Fruit fly (Drosophila melanogaster) whole organism, adult: ENCODE data around the gene CG31493.

Experiments used
- CG11617 ChIP-seq: fragments of 200-800 bp; sonication (Bioruptor generic); optimal IDR thresholded peaks from 2 replicates; lab custom pipeline; 2017; ENCODE audit warnings: mild to moderate bottlenecking, missing biosample characterization, missing genetic modification reagents, missing genetic modification characterization
- CG12768 ChIP-seq: fragments of 200-800 bp; sonication (Bioruptor generic); optimal IDR thresholded peaks from 2 replicates; lab custom pipeline; 2017; ENCODE audit warnings: missing biosample characterization, missing genetic modification characterization, mild to moderate bottlenecking, moderate library complexity, missing genetic modification reagents
- CG14711 ChIP-seq: fragments of 200-800 bp; sonication (Bioruptor generic); optimal IDR thresholded peaks from 2 replicates; lab custom pipeline; 2018; ENCODE audit warnings: missing biosample characterization, mild to moderate bottlenecking, missing genetic modification characterization, moderate library complexity
- CG33017 ChIP-seq: fragments of 200-800 bp; sonication (Bioruptor generic); optimal IDR thresholded peaks from 2 replicates; lab custom pipeline; 2018; ENCODE audit warnings: missing biosample characterization, mild to moderate bottlenecking, missing genetic modification characterization, moderate library complexity
- CG7045 ChIP-seq: fragments of 200-800 bp; sonication (Bioruptor generic); optimal IDR thresholded peaks from 2 replicates; lab custom pipeline; 2017; ENCODE audit warnings: missing biosample characterization, mild to moderate bottlenecking, missing genetic modification characterization
- Clk ChIP-seq: fragments of 200-800 bp; sonication (Bioruptor generic); optimal IDR thresholded peaks from 2 replicates; lab custom pipeline; 2017; ENCODE audit warnings: missing biosample characterization, missing genetic modification characterization
- Crg-1 ChIP-seq: fragments of 200-800 bp; sonication (Bioruptor generic); optimal IDR thresholded peaks from 2 replicates; lab custom pipeline; 2016; ENCODE audit warnings: missing biosample characterization, missing genetic modification characterization
- cic ChIP-seq: fragments of 200-800 bp; sonication (Bioruptor generic); optimal IDR thresholded peaks from 2 replicates; lab custom pipeline; 2017; ENCODE audit warnings: missing biosample characterization, mild to moderate bottlenecking, missing genetic modification characterization, moderate library complexity
- cnc ChIP-seq, 2 experiments: fragments of >200 bp; optimal IDR thresholded peaks; 2 replicates each; lab custom pipeline; 2017
- kay ChIP-seq: fragments of 200-800 bp; sonication (Bioruptor generic); peaks from one replicate; lab custom pipeline; 2016; ENCODE audit warnings: missing biosample characterization, missing genetic modification characterization, borderline replicate concordance
- ovo ChIP-seq: fragments of 200-800 bp; sonication (Bioruptor generic); optimal IDR thresholded peaks from 2 replicates; lab custom pipeline; 2016; ENCODE audit warnings: missing biosample characterization, missing genetic modification characterization
- pad ChIP-seq: fragments of 200-800 bp; sonication (Bioruptor generic); optimal IDR thresholded peaks from 3 replicates; lab custom pipeline; 2017; ENCODE audit warnings: missing biosample characterization, missing genetic modification characterization, mild to moderate bottlenecking, moderate library complexity, missing genetic modification reagents
- tj ChIP-seq: fragments of 200-800 bp; sonication (Bioruptor generic); optimal IDR thresholded peaks from 3 replicates; lab custom pipeline; 2017; ENCODE audit warnings: missing biosample characterization, mild to moderate bottlenecking, missing genetic modification characterization, moderate library complexity
- toe ChIP-seq: fragments of 200-800 bp; sonication (Bioruptor generic); optimal IDR thresholded peaks from 2 replicates; lab custom pipeline; 2016; ENCODE audit warnings: missing biosample characterization, missing genetic modification characterization

DNA sequence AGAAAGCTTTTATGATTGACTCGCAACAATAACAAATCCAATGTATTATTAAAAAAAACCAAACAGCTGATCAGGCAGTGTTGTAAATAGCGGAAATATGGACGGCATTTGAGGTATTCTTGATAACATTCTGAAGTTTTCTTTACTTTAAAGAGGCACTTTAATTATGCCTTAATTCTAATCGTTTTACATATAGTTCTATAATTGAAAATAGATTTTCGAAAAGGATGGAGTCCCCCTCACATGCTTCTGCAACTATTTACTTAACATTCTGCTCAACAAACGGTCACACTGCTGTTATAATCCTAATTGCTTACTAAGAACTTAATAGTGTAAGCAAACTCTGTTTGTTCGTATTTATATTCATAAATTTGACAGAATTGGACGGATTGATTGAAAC lies 3.4 kb upstream of the CG31493 start, which contains the start of gene CG10068:
- TF ChIP-seq cic (peak; percentile 65), kay (GFP tag; lab: Kevin White, UChicago) (peak; percentile 94), pad (GFP tag; lab: Kevin White, UChicago) (peak; percentile 80), CG7045 (GFP tag; lab: Kevin White, UChicago) (peak; percentile 86), CG11617 (GFP tag; lab: Kevin White, UChicago) (peak; percentile 91), tj (GFP tag; lab: Kevin White, UChicago) (peak; percentile 84), toe (GFP tag; lab: Kevin White, UChicago) (peak; percentile 84), ovo (GFP tag; lab: Kevin White, UChicago) (peak; percentile 42), CG12768 (GFP tag; lab: Kevin White, UChicago) (peak; percentile 85), Crg-1 (peak; percentile 94), Clk (GFP tag; lab: Kevin White, UChicago) (peak; percentile 71), CG33017 (peak; percentile 83), CG14711 (tag; lab: Kevin White, UChicago) (peak; percentile 86), cnc (optimal IDR thresholded peaks at IDR 0.05; lab: Kevin White, UChicago) (no peak)
